Worm (Caenorhabditis elegans) whole organism, young adult: ENCODE results near the gene F10E9.12.

ENCODE experiments used
- B0035.1 ChIP-seq: sonication (generic microtip); optimal IDR thresholded peaks from 2 replicates; lab custom pipeline; 2016; ENCODE audit warnings: missing genetic modification characterization, mild to moderate bottlenecking, missing compliant biosample characterization, missing genotype, missing genetic modification reagents
- F10E7.11 ChIP-seq: sonication (generic microtip); optimal IDR thresholded peaks from 2 replicates; lab custom pipeline; 2017; ENCODE audit warnings: mild to moderate bottlenecking, missing genetic modification characterization, moderate library complexity, missing compliant biosample characterization
- F22D6.2 ChIP-seq: sonication (generic microtip); optimal IDR thresholded peaks from 2 replicates; lab custom pipeline; 2016; ENCODE audit warnings: mild to moderate bottlenecking, missing genetic modification characterization, missing compliant biosample characterization
- F33H1.4 ChIP-seq: fragments of 200-800 bp; sonication (Bioruptor generic); IDR thresholded peaks from 2 replicates; pipeline ENCODE4 v1.3.6; 2022; ENCODE audit warnings: missing genetic modification reagents, missing genetic modification characterization, missing compliant biosample characterization
- F52B5.7 ChIP-seq: sonication (generic microtip); optimal IDR thresholded peaks from 2 replicates; lab custom pipeline; 2016; ENCODE audit warnings: mild to moderate bottlenecking, missing genetic modification characterization, missing compliant biosample characterization
- F57C9.4 ChIP-seq: sonication (generic microtip); optimal IDR thresholded peaks from 2 replicates; lab custom pipeline; 2017; ENCODE audit warnings: mild to moderate bottlenecking, missing genetic modification characterization, missing compliant biosample characterization
- K11D2.4 ChIP-seq: fragments of 200-800 bp; sonication (Bioruptor generic); IDR thresholded peaks from 2 replicates; pipeline ENCODE4 v1.3.6; 2022; ENCODE audit warnings: missing genetic modification reagents, missing genetic modification characterization, missing compliant biosample characterization
- K12H6.12 ChIP-seq: fragments of 200-800 bp; sonication (Bioruptor generic); optimal IDR thresholded peaks from 2 replicates; lab custom pipeline; 2018; ENCODE audit warnings: mild to moderate bottlenecking, missing genetic modification characterization, missing compliant biosample characterization
- ZK185.1 ChIP-seq: sonication (generic microtip); optimal IDR thresholded peaks from 2 replicates; lab custom pipeline; 2016; ENCODE audit warnings: mild to moderate bottlenecking, missing genetic modification characterization, missing compliant biosample characterization; ENCODE audit not compliant: poor library complexity, severe bottlenecking
- attf-3 ChIP-seq: fragments of 200-800 bp; sonication (Bioruptor generic); conservative IDR thresholded peaks from 2 replicates; pipeline ENCODE4 v1.3.6; 2022; ENCODE audit warnings: missing genetic modification reagents, missing genetic modification characterization, missing compliant biosample characterization
- bed-1 ChIP-seq: fragments of 200-800 bp; sonication (Bioruptor generic); IDR thresholded peaks from 2 replicates; pipeline ENCODE4 v1.3.6; 2022; ENCODE audit warnings: missing genetic modification reagents, missing genetic modification characterization, missing compliant biosample characterization
- die-1 ChIP-seq: sonication (generic microtip); optimal IDR thresholded peaks from 2 replicates; lab custom pipeline; 2016; ENCODE audit warnings: missing genotype, mild to moderate bottlenecking, missing genetic modification characterization, missing compliant biosample characterization
- dpl-1 ChIP-seq: fragments of 150-350 bp; optimal IDR thresholded peaks from 2 replicates; lab custom pipeline; 2014; ENCODE audit warnings: missing biosample characterization, missing genetic modification reagents, missing genetic modification characterization
- efl-1 ChIP-seq: fragments of 150-350 bp; optimal IDR thresholded peaks from 2 replicates; lab custom pipeline; 2014; ENCODE audit warnings: missing biosample characterization, missing genetic modification reagents, missing genetic modification characterization
- egl-18 ChIP-seq: fragments of 200-800 bp; sonication (Bioruptor generic); IDR thresholded peaks from 2 replicates; pipeline ENCODE4 v1.3.6; 2022; ENCODE audit warnings: missing genetic modification reagents, missing genetic modification characterization, missing compliant biosample characterization
- egl-44 ChIP-seq: fragments of 200-800 bp; sonication (Bioruptor generic); IDR thresholded peaks from 2 replicates; pipeline ENCODE4 v1.3.6; 2022; ENCODE audit warnings: missing genetic modification reagents, missing genetic modification characterization, missing compliant biosample characterization
- ets-4 ChIP-seq: fragments of 200-800 bp; sonication (Bioruptor generic); optimal IDR thresholded peaks from 2 replicates; lab custom pipeline; 2018; ENCODE audit warnings: mild to moderate bottlenecking, missing genetic modification characterization, missing compliant biosample characterization
- hlh-12 ChIP-seq: sonication (generic microtip); optimal IDR thresholded peaks from 2 replicates; lab custom pipeline; 2016; ENCODE audit warnings: missing genetic modification characterization, missing compliant biosample characterization
- hmg-1.2 ChIP-seq: fragments of 200-800 bp; sonication (Bioruptor generic); IDR thresholded peaks from 2 replicates; pipeline ENCODE4 v1.3.6; 2022; ENCODE audit warnings: missing genetic modification reagents, missing genetic modification characterization, missing compliant biosample characterization
- hrde-1 ChIP-seq: sonication (generic microtip); optimal IDR thresholded peaks from 2 replicates; lab custom pipeline; 2016; ENCODE audit warnings: missing genetic modification characterization, mild to moderate bottlenecking, missing compliant biosample characterization, moderate library complexity, missing genotype, missing genetic modification reagents, borderline replicate concordance
- lag-1 ChIP-seq: fragments of 200-800 bp; sonication (Bioruptor generic); IDR thresholded peaks from 2 replicates; pipeline ENCODE4 v1.3.6; 2022; ENCODE audit warnings: missing genetic modification reagents, missing genetic modification characterization, missing compliant biosample characterization
- lin-26 ChIP-seq: fragments of 200-800 bp; sonication (Bioruptor generic); IDR thresholded peaks from 2 replicates; pipeline ENCODE4 v1.3.6; 2022; ENCODE audit warnings: missing genetic modification reagents, missing genetic modification characterization, missing compliant biosample characterization
- lin-54 ChIP-seq: fragments of 200-800 bp; sonication (Bioruptor generic); optimal IDR thresholded peaks from 2 replicates; lab custom pipeline; 2018; ENCODE audit warnings: mild to moderate bottlenecking, missing genetic modification characterization, missing compliant biosample characterization
- lsl-1 ChIP-seq: fragments of 200-800 bp; sonication (Bioruptor generic); optimal IDR thresholded peaks from 2 replicates; lab custom pipeline; 2018; ENCODE audit warnings: mild to moderate bottlenecking, missing genetic modification characterization, moderate library complexity, missing compliant biosample characterization
- madf-6 ChIP-seq: fragments of 200-800 bp; sonication (Bioruptor generic); IDR thresholded peaks from 2 replicates; pipeline ENCODE4 v1.3.6; 2022; ENCODE audit warnings: missing genetic modification reagents, missing genetic modification characterization, missing compliant biosample characterization
- madf-8 ChIP-seq: fragments of 200-800 bp; sonication (Bioruptor generic); conservative IDR thresholded peaks from 2 replicates; pipeline ENCODE4 v1.3.6; 2022; ENCODE audit warnings: missing genetic modification reagents, missing genetic modification characterization, missing compliant biosample characterization
- mel-28 ChIP-seq: sonication (generic microtip); optimal IDR thresholded peaks from 2 replicates; lab custom pipeline; 2016; ENCODE audit warnings: borderline replicate concordance, mild to moderate bottlenecking, missing genetic modification characterization, missing compliant biosample characterization
- nfya-2 ChIP-seq: fragments of 200-800 bp; sonication (Bioruptor generic); IDR thresholded peaks from 2 replicates; pipeline ENCODE4 v1.3.6; 2022; ENCODE audit warnings: missing genetic modification reagents, missing genetic modification characterization, missing compliant biosample characterization
- nhr-27 ChIP-seq: fragments of 200-800 bp; sonication (Bioruptor generic); optimal IDR thresholded peaks from 2 replicates; lab custom pipeline; 2018; ENCODE audit warnings: mild to moderate bottlenecking, missing genetic modification characterization, moderate library complexity, missing compliant biosample characterization
- pha-4 ChIP-seq: fragments of 150-350 bp; sonication (generic microtip); optimal IDR thresholded peaks from 2 replicates; lab custom pipeline; 2014; ENCODE audit warnings: missing biosample characterization, missing genetic modification reagents, missing genetic modification characterization
- rpc-1 ChIP-seq, 2 experiments: fragments of 150-350 bp in 1 of 2; sonication (generic microtip) in 1 of 2; optimal IDR thresholded peaks; 2 replicates each; lab custom pipeline; 2014 to 2018; ENCODE audit warnings: missing biosample characterization in 1 of 2, missing genetic modification characterization in 1 of 2, missing genetic modification reagents in 1 of 2, missing genotype in 1 of 2
- snpc-1.3 ChIP-seq: sonication (generic microtip); optimal IDR thresholded peaks from 2 replicates; lab custom pipeline; 2017; ENCODE audit warnings: missing genetic modification characterization, mild to moderate bottlenecking, missing compliant biosample characterization, antibody characterized with exemption, moderate library complexity, missing genotype, missing genetic modification reagents; ENCODE audit not compliant: insufficient read depth
- snpc-3.4 ChIP-seq: sonication (generic microtip); optimal IDR thresholded peaks from 2 replicates; lab custom pipeline; 2017; ENCODE audit warnings: missing genetic modification characterization, mild to moderate bottlenecking, missing compliant biosample characterization, antibody characterized with exemption, moderate library complexity, missing genotype, missing genetic modification reagents
- unc-62 ChIP-seq: fragments of 150-350 bp; optimal IDR thresholded peaks from 2 replicates; lab custom pipeline; 2014; ENCODE audit warnings: missing biosample characterization, missing genetic modification reagents, missing genetic modification characterization
- zfh-2 ChIP-seq: fragments of 200-800 bp; sonication (Bioruptor generic); conservative IDR thresholded peaks from 2 replicates; pipeline ENCODE4 v1.3.6; 2022; ENCODE audit warnings: missing genetic modification reagents, missing genetic modification characterization, missing compliant biosample characterization
- ztf-25 ChIP-seq: fragments of 200-800 bp; sonication (Bioruptor generic); IDR thresholded peaks from 2 replicates; pipeline ENCODE4 v1.3.6; 2022; ENCODE audit warnings: missing genetic modification reagents, missing genetic modification characterization, missing compliant biosample characterization

F10E9.12 gene

DNA sequence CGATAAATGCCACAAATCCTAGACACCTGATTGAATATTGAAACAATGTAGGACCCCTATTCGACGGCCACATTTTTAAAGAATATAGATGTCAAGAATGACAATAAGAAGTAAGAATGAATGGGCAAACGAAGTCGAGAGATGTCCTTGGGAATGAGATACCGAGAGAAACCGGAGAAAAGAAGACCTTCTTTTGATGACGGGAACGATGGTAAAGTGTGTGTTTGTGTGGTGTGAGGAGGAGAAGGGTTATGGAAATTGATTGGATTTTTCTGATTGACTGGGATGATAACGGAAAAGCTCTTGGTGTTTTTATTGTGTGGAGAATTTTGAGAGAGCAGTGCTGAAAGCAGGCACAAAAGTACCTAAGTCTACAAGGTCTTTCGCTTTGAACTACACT is 44.3 kb downstream of the F10E9.12 start, which contains the start of gene R05D3.9:
R05D3.9 (minus strand) TSS at position 101 of the 400 bp plus-strand sequence.
- TF ChIP-seq die-1 (tag; lab: Kevin White, UChicago): no peak
- no peak for TF ChIP-seq hrde-1
- no peak for TF ChIP-seq F33H1.4
- no peak for TF ChIP-seq F22D6.2 (tag; lab: Kevin White, UChicago)
- TF ChIP-seq ZK185.1 (tag; lab: Kevin White, UChicago): no peak
- no peak for TF ChIP-seq egl-44 (GFP tag; lab: Robert Waterston, UW)
- TF ChIP-seq F52B5.7 (tag; lab: Kevin White, UChicago): no peak
- TF ChIP-seq nhr-27 (tag; lab: Kevin White, UChicago): no peak
- TF ChIP-seq mel-28 (tag; lab: Kevin White, UChicago): no peak
- TF ChIP-seq F10E7.11 (tag; lab: Kevin White, UChicago): no peak
- no peak for TF ChIP-seq madf-8 (GFP tag; lab: Robert Waterston, UW)

DNA sequence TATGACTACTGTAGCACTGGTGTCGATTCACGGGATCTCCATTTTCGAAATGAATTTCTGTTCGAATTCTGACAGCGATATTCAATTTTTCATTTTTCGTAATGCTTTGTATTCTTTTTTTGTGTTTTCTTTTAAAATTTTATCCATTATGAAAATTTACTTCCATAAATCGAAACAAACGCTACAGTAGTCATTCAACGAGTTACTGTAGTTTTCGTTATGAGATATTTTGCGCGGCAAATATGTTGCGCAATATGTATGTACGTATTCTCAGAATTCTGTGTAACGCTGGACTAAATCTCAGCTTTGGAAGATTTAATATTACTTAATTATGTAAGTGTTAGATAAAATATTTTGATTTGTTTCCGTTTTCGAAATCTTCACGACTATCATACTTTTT is 44.8 kb downstream of the F10E9.12 start:
- no peak for TF ChIP-seq lin-54 (GFP tag; lab: Kevin White, UChicago)
- TF ChIP-seq dpl-1: no peak
- TF ChIP-seq pha-4 (tag; lab: Kevin White, UChicago): no peak
- TF ChIP-seq lin-26: no peak
- no peak for TF ChIP-seq nfya-2 (GFP tag; lab: Robert Waterston, UW)
- no peak for TF ChIP-seq lag-1 (GFP tag; lab: Robert Waterston, UW)
- no peak for TF ChIP-seq rpc-1 (optimal IDR thresholded peaks at IDR 0.05; lab: Kevin White, UChicago)
- TF ChIP-seq rpc-1 (tag; optimal IDR thresholded peaks at IDR 0.05; lab: Kevin White, UChicago): no peak
- TF ChIP-seq snpc-3.4: no peak
- no peak for TF ChIP-seq hmg-1.2 (GFP tag; lab: Robert Waterston, UW)
- no peak for TF ChIP-seq bed-1
- no peak for TF ChIP-seq attf-3

DNA sequence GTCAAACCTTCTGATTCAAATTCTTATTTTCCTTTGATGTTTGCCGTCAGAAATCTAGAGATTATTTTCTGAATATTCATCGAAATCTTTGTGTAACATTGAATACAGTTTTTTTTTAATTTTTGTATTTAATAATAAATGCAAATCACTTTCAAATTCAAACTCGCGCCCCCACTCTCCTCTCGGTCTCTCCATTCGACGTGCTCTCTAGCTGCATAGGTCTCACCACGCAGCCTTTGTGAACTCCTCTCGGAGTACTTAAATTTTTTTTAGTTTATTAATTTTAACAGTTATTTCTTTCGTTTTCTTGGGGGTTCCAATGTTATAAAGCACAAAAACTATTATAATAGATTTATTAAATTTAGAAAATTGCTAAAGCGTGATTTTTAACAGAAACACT is 45.8 kb downstream of the F10E9.12 start:
- TF ChIP-seq F52B5.7 (tag; lab: Kevin White, UChicago) (no peak), unc-62 (no peak), lsl-1 (GFP tag; lab: Kevin White, UChicago) (peak; percentile 38), B0035.1 (tag; lab: Kevin White, UChicago) (no peak), ets-4 (no peak), F57C9.4 (no peak), F33H1.4 (peak; percentile 69), hlh-12 (no peak), zfh-2 (no peak), K11D2.4 (GFP tag; lab: Robert Waterston, UW) (no peak), ztf-25 (no peak), madf-6 (GFP tag; lab: Robert Waterston, UW) (peak; percentile 28; the same call in 1 of the 2 replicates), lin-54 (GFP tag; lab: Kevin White, UChicago) (peak; percentile 64), snpc-1.3 (tag; lab: Kevin White, UChicago) (peak; percentile 54), egl-44 (GFP tag; lab: Robert Waterston, UW) (no peak), efl-1 (GFP tag; lab: Kevin White, UChicago) (peak; percentile 60), hmg-1.2 (GFP tag; lab: Robert Waterston, UW) (peak; percentile 71), egl-18 (GFP tag; lab: Robert Waterston, UW) (no peak), K12H6.12 (tag; lab: Kevin White, UChicago) (no peak)
